Worm (Caenorhabditis elegans) whole organism, midembryonic: ENCODE results near the gene btb-2.

Experiments used
- ref-1 ChIP-seq: fragments of 200-800 bp; sonication (Bioruptor generic); conservative IDR thresholded peaks from 2 replicates; pipeline ENCODE4 v1.3.6; 2022; ENCODE audit warnings: missing genetic modification reagents, missing genetic modification characterization, missing compliant biosample characterization
- tab-1 ChIP-seq: fragments of 200-800 bp; sonication (Bioruptor generic); IDR thresholded peaks from 2 replicates; pipeline ENCODE4 v1.3.6; 2022; ENCODE audit warnings: missing genetic modification characterization, missing compliant biosample characterization
- ztf-29 ChIP-seq: fragments of 200-800 bp; sonication (Bioruptor generic); IDR thresholded peaks from 2 replicates; pipeline ENCODE4 v1.3.6; 2022; ENCODE audit warnings: missing genetic modification reagents, missing genetic modification characterization, missing compliant biosample characterization

DNA sequence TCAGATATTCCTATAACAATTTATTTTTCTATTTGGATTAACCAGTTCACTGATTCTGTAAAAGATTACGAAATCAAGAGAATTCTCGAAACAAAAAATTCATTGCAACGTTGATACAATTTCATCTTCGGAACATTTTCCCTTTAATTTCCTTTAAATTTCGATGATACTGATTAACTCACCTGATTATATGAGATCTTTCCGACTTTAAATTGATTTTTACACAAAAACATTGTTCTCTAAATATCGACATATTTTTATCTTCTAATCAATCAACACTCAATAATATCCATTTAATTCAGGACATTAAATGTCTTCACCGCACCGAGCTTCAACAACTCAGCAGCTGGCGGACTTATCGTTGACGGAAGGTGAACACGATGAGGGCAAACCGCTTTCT lies 30.7 kb upstream of the btb-2 start, which contains the start of gene lin-23:
- TF ChIP-seq ztf-29 (GFP tag; lab: Robert Waterston, UW) (no peak), tab-1 (GFP tag; lab: Robert Waterston, UW) (no peak), ref-1 (GFP tag; lab: Robert Waterston, UW) (no peak)
